Fruit fly (Drosophila melanogaster): ENCODE results near the gene EndoA.

The EndoA gene

dm6 chr3R:18917976-18918871, 11.8 kb downstream of the EndoA start (continued):
- TF ChIP-seq Ets65A (GFP tag) (peak; percentile 6), crp (GFP tag; optimal IDR thresholded peaks at IDR 0.05) (no peak), CG17385 (GFP tag; optimal IDR thresholded peaks at IDR 0.05) (peak; percentile 40), da (GFP tag; optimal IDR thresholded peaks at IDR 0.05) (peak; percentile 4), ro (GFP tag; IDR thresholded peaks at IDR 0.05) (no peak), CG13296 (GFP tag; optimal IDR thresholded peaks at IDR 0.05) (peak; percentile 34), HHEX (GFP tag; optimal IDR thresholded peaks at IDR 0.05) (peak; percentile 14), CG7372 (GFP tag; IDR thresholded peaks at IDR 0.05) (no peak), ci (GFP tag; IDR thresholded peaks at IDR 0.05) (peak; percentile 70; the same call in 1 of the 3 replicates)

dm6 chr3R:18918872-18919339, 12.5 kb downstream of the EndoA start:
- TF ChIP-seq dysf (GFP tag; IDR thresholded peaks at IDR 0.05) = no peak
- peak; percentile 22 for TF ChIP-seq CG6854 (GFP tag; optimal IDR thresholded peaks at IDR 0.05)
- TF ChIP-seq rib (GFP tag; IDR thresholded peaks at IDR 0.05) = peak; percentile 82
- peak; percentile 62; the same call in 1 of the 2 replicates for TF ChIP-seq Awh (GFP tag; IDR thresholded peaks at IDR 0.05)
- TF ChIP-seq sqz (GFP tag; optimal IDR thresholded peaks at IDR 0.05) = peak; percentile 66
- TF ChIP-seq Hand (GFP tag; optimal IDR thresholded peaks at IDR 0.05) = peak; percentile 5
- peak; percentile 99 for TF ChIP-seq mirr (GFP tag; optimal IDR thresholded peaks at IDR 0.05)
- TF ChIP-seq Doc3 (GFP tag; IDR thresholded peaks at IDR 0.05; ENCODE audit: partially characterized antibody) = no peak
- TF ChIP-seq maf-S (GFP tag; optimal IDR thresholded peaks at IDR 0.05) = no peak
- peak; percentile 44 for TF ChIP-seq CG4328 (GFP tag; optimal IDR thresholded peaks at IDR 0.05)
- TF ChIP-seq CG13123 (GFP tag; optimal IDR thresholded peaks at IDR 0.05) = no peak
- TF ChIP-seq sob (GFP tag; IDR thresholded peaks at IDR 0.05) = 0 out of 2 replicates have a peak, but pooled peaks have one; percentile 13
- no peak for TF ChIP-seq CG11093 (GFP tag; IDR thresholded peaks at IDR 0.05)
- TF ChIP-seq Nf-YA (GFP tag; IDR thresholded peaks at IDR 0.05) = no peak
- no peak for TF ChIP-seq Atf-2 (GFP tag; optimal IDR thresholded peaks at IDR 0.05)
- TF ChIP-seq Vsx1 (GFP tag; optimal IDR thresholded peaks at IDR 0.05) = peak; percentile 96
- TF ChIP-seq CG10543 (GFP tag; optimal IDR thresholded peaks at IDR 0.05) = peak; percentile 93
- TF ChIP-seq CG7928 (GFP tag; optimal IDR thresholded peaks at IDR 0.05) = no peak
- TF ChIP-seq Nf-YB (GFP tag; optimal IDR thresholded peaks at IDR 0.05) = peak; percentile 5
- TF ChIP-seq kah (GFP tag; optimal IDR thresholded peaks at IDR 0.05) = peak; percentile 85
- peak; percentile 77 for TF ChIP-seq sd (tag; optimal IDR thresholded peaks at IDR 0.05)
- TF ChIP-seq Ptx1 (GFP tag; IDR thresholded peaks at IDR 0.05) = 0 out of 2 replicates have a peak, but pooled peaks have one; percentile 27
- TF ChIP-seq HHEX (GFP tag; optimal IDR thresholded peaks at IDR 0.05) = peak; percentile 26
- peak; percentile 86 for TF ChIP-seq scrt (GFP tag; optimal IDR thresholded peaks at IDR 0.05)
- TF ChIP-seq CG8290 (GFP tag; optimal IDR thresholded peaks at IDR 0.05) = no peak
- peak in 1 of 2 experiments; percentile 51 for TF ChIP-seq CG8290 (tag; optimal IDR thresholded peaks at IDR 0.05)
- TF ChIP-seq Bgb (GFP tag; IDR thresholded peaks at IDR 0.05; ENCODE audit: partially characterized antibody) = no peak
- peak; percentile 45 for TF ChIP-seq CrebB (tag; optimal IDR thresholded peaks at IDR 0.05)
- TF ChIP-seq cg (GFP tag; optimal IDR thresholded peaks at IDR 0.05) = peak; percentile 52
- no peak for TF ChIP-seq HLHmδ (GFP tag; optimal IDR thresholded peaks at IDR 0.05)
- TF ChIP-seq zfh2 (GFP tag; optimal IDR thresholded peaks at IDR 0.05) = peak; percentile 22
- TF ChIP-seq Dek (tag; optimal IDR thresholded peaks at IDR 0.05) = peak; percentile 19
- no peak for TF ChIP-seq pnt (GFP tag; optimal IDR thresholded peaks at IDR 0.05)
- TF ChIP-seq odd (GFP tag; optimal IDR thresholded peaks at IDR 0.05) = peak; percentile 7
- TF ChIP-seq CG13296 (GFP tag; optimal IDR thresholded peaks at IDR 0.05) = peak; percentile 24
- TF ChIP-seq CG34422 (GFP tag; IDR thresholded peaks at IDR 0.05) = peak; percentile 58; the same call in 1 of the 3 replicates
- TF ChIP-seq ewg (GFP tag; optimal IDR thresholded peaks at IDR 0.05) = no peak
- TF ChIP-seq Rfx (GFP tag; IDR thresholded peaks at IDR 0.05) = peak; percentile 32; the same call in 1 of the 2 replicates
- peak; percentile 29; the same call in 1 of the 2 replicates for TF ChIP-seq Drgx (GFP tag; IDR thresholded peaks at IDR 0.05)
- TF ChIP-seq BtbVII (GFP tag; optimal IDR thresholded peaks at IDR 0.05) = peak; percentile 46

Data from whole organism, embryonic.